Fruit fly (Drosophila melanogaster) whole organism: ENCODE results near the gene CG14893.

Source experiments
- Dll ChIP-seq: fragments of >200 bp; optimal IDR thresholded peaks from 2 replicates; lab custom pipeline; 2017
- EcR ChIP-seq, 2 experiments: fragments of >200 bp; optimal IDR thresholded peaks; 2 replicates each; lab custom pipeline; 2017; ENCODE audit warnings: missing biosample characterization in 2 of 2, missing genetic modification characterization in 2 of 2, missing genetic modification reagents in 2 of 2
- usp ChIP-seq: fragments of >200 bp; optimal IDR thresholded peaks from 2 replicates; lab custom pipeline; 2017; ENCODE audit warnings: missing biosample characterization, missing genetic modification characterization, mixed read lengths

DNA sequence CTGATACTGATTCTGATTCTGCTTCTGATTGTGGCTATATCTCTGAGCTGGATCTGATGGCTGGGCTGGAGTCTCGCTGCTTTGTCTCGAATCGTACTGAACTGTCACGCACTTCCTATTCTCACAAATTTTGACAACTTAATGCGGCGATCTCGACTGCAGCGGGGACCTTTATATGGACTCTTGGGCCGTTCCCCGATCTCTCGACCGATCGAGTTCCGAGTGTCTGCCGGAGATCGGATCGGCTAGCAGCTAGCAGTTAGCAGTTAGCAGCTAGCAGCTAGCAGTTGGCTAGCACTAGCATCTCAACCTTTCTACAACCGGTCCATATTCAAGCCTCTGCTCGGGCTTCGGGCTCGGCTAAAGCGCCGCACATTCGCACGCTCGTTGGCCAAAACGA lies 15.9 kb upstream of the CG14893 start, which contains the start of gene CG10345:
- TF ChIP-seq Dll (lab: Kevin White, UChicago) (no peak), usp (no peak), EcR (GFP tag; optimal IDR thresholded peaks at IDR 0.05; lab: Kevin White, UChicago) (no peak)
